Worm (Caenorhabditis elegans) whole organism, L4 larva: Measurements from ENCODE around the gene T26C11.4.

ENCODE experiments used
- fkh-10 ChIP-seq: fragments of 150-350 bp; optimal IDR thresholded peaks from 2 replicates; lab custom pipeline; 2014; ENCODE audit warnings: missing biosample characterization, missing genetic modification reagents, missing genetic modification characterization
- nhr-237 ChIP-seq: sonication (generic microtip); optimal IDR thresholded peaks from 2 replicates; lab custom pipeline; 2017; ENCODE audit warnings: missing biosample characterization, missing genetic modification characterization

DNA sequence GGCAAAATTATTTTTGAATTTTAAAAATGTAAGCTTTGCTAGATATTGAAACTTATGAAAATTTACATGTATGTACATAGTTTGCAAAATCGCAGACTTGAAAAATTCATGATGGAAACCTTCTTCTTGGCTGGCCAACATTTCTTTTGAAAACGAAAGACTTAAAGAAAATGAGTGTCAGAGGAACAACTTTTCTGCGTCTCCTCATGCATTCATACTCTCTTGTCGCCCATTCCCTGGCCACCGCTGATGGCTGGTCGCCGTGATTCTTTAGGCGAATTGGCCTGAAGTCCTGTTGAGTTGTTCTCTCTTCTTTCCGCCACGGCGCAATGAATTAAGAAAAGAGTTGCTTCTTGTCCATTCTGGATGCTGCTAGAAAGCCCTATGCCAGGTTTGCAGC is 49.3 kb downstream of the T26C11.4 start:
- no peak for TF ChIP-seq fkh-10 (GFP tag; lab: Kevin White, UChicago)
- TF ChIP-seq nhr-237 (tag; lab: Kevin White, UChicago), result no peak
